Fruit fly (Drosophila melanogaster) whole organism, embryonic: ENCODE measurements around the gene Doc2.
A peak's percentile ranks its signal among the peaks of the same experiment; 100 is the strongest.

Source experiments
- Abd-B ChIP-seq: fragments of 200-800 bp; sonication (Bioruptor generic); optimal IDR thresholded peaks from 2 replicates; lab custom pipeline; 2018; ENCODE audit warnings: missing biosample characterization, mild to moderate bottlenecking, missing genetic modification characterization, moderate library complexity
- Awh ChIP-seq: fragments of 200-800 bp; sonication (Bioruptor generic); IDR thresholded peaks from 2 replicates; pipeline ENCODE4, ENCODE4 v1.3.6; 2022; ENCODE audit warnings: missing biosample characterization, missing genetic modification characterization
- CG11695 ChIP-seq: fragments of 200-800 bp; sonication (Bioruptor generic); IDR thresholded peaks from 3 replicates; pipeline ENCODE4 v1.3.6; 2022; ENCODE audit warnings: missing biosample characterization, missing genetic modification characterization
- CG12299 ChIP-seq: fragments of 200-800 bp; sonication (Bioruptor generic); optimal IDR thresholded peaks from 2 replicates; lab custom pipeline; 2018; ENCODE audit warnings: missing biosample characterization, mild to moderate bottlenecking, missing genetic modification characterization
- CG15011 ChIP-seq: fragments of 200-800 bp; sonication (Bioruptor generic); optimal IDR thresholded peaks from 3 replicates; lab custom pipeline; 2018; ENCODE audit warnings: missing biosample characterization, mild to moderate bottlenecking, missing genetic modification characterization
- CG17361 ChIP-seq: fragments of 200-800 bp; sonication (Bioruptor generic); IDR thresholded peaks from 3 replicates; pipeline ENCODE4 v1.3.6; 2022; ENCODE audit warnings: missing biosample characterization, missing genetic modification characterization
- CG1792 ChIP-seq: fragments of 200-800 bp; sonication (Bioruptor generic); optimal IDR thresholded peaks from 2 replicates; lab custom pipeline; 2016; ENCODE audit warnings: missing biosample characterization, missing genetic modification characterization
- CG18764 ChIP-seq: fragments of 200-800 bp; sonication (Bioruptor generic); optimal IDR thresholded peaks from 3 replicates; lab custom pipeline; 2016; ENCODE audit warnings: missing biosample characterization, missing genetic modification characterization
- CG2129 ChIP-seq: fragments of 200-800 bp; sonication (Bioruptor generic); IDR thresholded peaks from 2 replicates; pipeline ENCODE4 v1.3.6; 2022; ENCODE audit warnings: missing biosample characterization, missing genetic modification characterization; ENCODE audit not compliant: partially characterized antibody
- CG2199 ChIP-seq: fragments of 200-800 bp; sonication (Bioruptor generic); IDR thresholded peaks from 3 replicates; pipeline ENCODE4 v1.3.6; 2022; ENCODE audit warnings: missing biosample characterization, missing genetic modification characterization
- CG2889 ChIP-seq: fragments of 200-800 bp; sonication (Bioruptor generic); IDR thresholded peaks from 3 replicates; pipeline ENCODE4 v1.3.6; 2022; ENCODE audit warnings: missing biosample characterization, missing genetic modification characterization
- CG30431 ChIP-seq: fragments of 200-800 bp; sonication (Bioruptor generic); optimal IDR thresholded peaks from 2 replicates; lab custom pipeline; 2017; ENCODE audit warnings: missing biosample characterization, missing genetic modification characterization
- CG34224 ChIP-seq: fragments of 200-800 bp; sonication (Bioruptor generic); IDR thresholded peaks from 3 replicates; pipeline ENCODE4 v1.3.6; 2022; ENCODE audit warnings: missing biosample characterization, missing genetic modification characterization; ENCODE audit not compliant: partially characterized antibody
- CG6254 ChIP-seq: fragments of 200-800 bp; sonication (Bioruptor generic); optimal IDR thresholded peaks from 3 replicates; lab custom pipeline; 2017; ENCODE audit warnings: mild to moderate bottlenecking, missing biosample characterization, missing genetic modification reagents, missing genetic modification characterization
- CG6272 ChIP-seq: fragments of 200-800 bp; sonication (Bioruptor generic); IDR thresholded peaks from 2 replicates; pipeline ENCODE4 v1.3.6; 2022; ENCODE audit warnings: missing biosample characterization, missing genetic modification characterization
- CG6791 ChIP-seq: fragments of 200-800 bp; sonication (Bioruptor generic); IDR thresholded peaks from 3 replicates; pipeline ENCODE4 v1.3.6; 2022; ENCODE audit warnings: missing biosample characterization, missing genetic modification characterization; ENCODE audit not compliant: partially characterized antibody
- CG7839 ChIP-seq: fragments of 200-800 bp; sonication (Bioruptor generic); optimal IDR thresholded peaks from 3 replicates; lab custom pipeline; 2018; ENCODE audit warnings: missing biosample characterization, mild to moderate bottlenecking, missing genetic modification characterization, moderate library complexity
- CG9817 ChIP-seq: fragments of 200-800 bp; sonication (Bioruptor generic); optimal IDR thresholded peaks from 2 replicates; lab custom pipeline; 2018; ENCODE audit warnings: missing biosample characterization, mild to moderate bottlenecking, missing genetic modification characterization, moderate library complexity
- CrebB ChIP-seq: fragments of 200-800 bp; sonication (Bioruptor generic); optimal IDR thresholded peaks from 3 replicates; lab custom pipeline; 2018; ENCODE audit warnings: missing biosample characterization, mild to moderate bottlenecking, missing genetic modification characterization
- D ChIP-seq, 2 experiments: fragments of 200-800 bp in 1 of 2; fragments of >200 bp in 1 of 2; sonication (Bioruptor generic) in 1 of 2; optimal IDR thresholded peaks; 2 replicates in 1 of 2; 3 replicates in 1 of 2; lab custom pipeline; 2017; ENCODE audit warnings: mild to moderate bottlenecking in 1 of 2, missing biosample characterization in 1 of 2, missing genetic modification characterization in 1 of 2, missing genetic modification reagents in 1 of 2
- Dip3 ChIP-seq: fragments of 200-800 bp; sonication (Bioruptor generic); optimal IDR thresholded peaks from 3 replicates; lab custom pipeline; 2016; ENCODE audit warnings: missing biosample characterization, missing genetic modification characterization
- Kr ChIP-seq: fragments of 200-800 bp; sonication (Bioruptor generic); optimal IDR thresholded peaks from 2 replicates; lab custom pipeline; 2017; ENCODE audit warnings: missing biosample characterization, mild to moderate bottlenecking, missing genetic modification characterization
- MESR4 ChIP-seq: fragments of 200-800 bp; sonication (Bioruptor generic); optimal IDR thresholded peaks from 2 replicates; lab custom pipeline; 2018; ENCODE audit warnings: missing biosample characterization, mild to moderate bottlenecking, missing genetic modification characterization, moderate library complexity
- MTF-1 ChIP-seq: fragments of 200-800 bp; sonication (Bioruptor generic); optimal IDR thresholded peaks from 2 replicates; lab custom pipeline; 2018; ENCODE audit warnings: missing biosample characterization, mild to moderate bottlenecking, missing genetic modification characterization, borderline replicate concordance
- Nf-YB ChIP-seq: fragments of 200-800 bp; sonication (Bioruptor generic); optimal IDR thresholded peaks from 3 replicates; lab custom pipeline; 2019; ENCODE audit warnings: missing biosample characterization, mild to moderate bottlenecking, missing genetic modification characterization, moderate library complexity
- Opbp ChIP-seq: fragments of 200-800 bp; sonication (Bioruptor generic); IDR thresholded peaks from 3 replicates; pipeline ENCODE4 v1.3.6; 2022; ENCODE audit warnings: missing biosample characterization, missing genetic modification characterization; ENCODE audit not compliant: partially characterized antibody
- PHDP ChIP-seq: fragments of 200-800 bp; sonication (Bioruptor generic); optimal IDR thresholded peaks from 3 replicates; lab custom pipeline; 2018; ENCODE audit warnings: missing biosample characterization, mild to moderate bottlenecking, missing genetic modification characterization, moderate library complexity
- Scr ChIP-seq: fragments of 200-800 bp; sonication (Bioruptor generic); IDR thresholded peaks from 2 replicates; pipeline ENCODE4 v1.3.6; 2022; ENCODE audit warnings: missing biosample characterization, missing genetic modification characterization; ENCODE audit not compliant: partially characterized antibody
- Sin3A ChIP-seq: fragments of >200 bp; optimal IDR thresholded peaks from 2 replicates; lab custom pipeline; 2018
- Sox100B ChIP-seq: fragments of 200-800 bp; sonication (Bioruptor generic); optimal IDR thresholded peaks from 3 replicates; lab custom pipeline; 2018; ENCODE audit warnings: missing biosample characterization, mild to moderate bottlenecking, missing genetic modification characterization
- Stat92E ChIP-seq, 3 experiments: fragments of >200 bp in 2 of 3; fragments of 200-800 bp in 1 of 3; sonication (Bioruptor generic) in 1 of 3; optimal IDR thresholded peaks; 2 replicates each; lab custom pipeline; 2017 to 2019; ENCODE audit warnings: missing biosample characterization in 3 of 3, missing genetic modification characterization in 3 of 3, mild to moderate bottlenecking in 1 of 3, moderate library complexity in 1 of 3
- Vsx1 ChIP-seq: fragments of 200-800 bp; sonication (Bioruptor generic); optimal IDR thresholded peaks from 2 replicates; lab custom pipeline; 2017; ENCODE audit warnings: missing biosample characterization, mild to moderate bottlenecking, missing genetic modification characterization, missing genetic modification reagents
- gce ChIP-seq: fragments of 200-800 bp; sonication (Bioruptor generic); IDR thresholded peaks from 3 replicates; pipeline ENCODE4 v1.3.6; 2022; ENCODE audit warnings: missing biosample characterization, missing genetic modification characterization
- grn ChIP-seq: fragments of 200-800 bp; sonication (Bioruptor generic); optimal IDR thresholded peaks from 3 replicates; lab custom pipeline; 2017; ENCODE audit warnings: missing biosample characterization, missing genetic modification characterization
- gsb ChIP-seq: fragments of 200-800 bp; sonication (Bioruptor generic); IDR thresholded peaks from 2 replicates; pipeline ENCODE4 v1.3.6; 2022; ENCODE audit warnings: missing biosample characterization, missing genetic modification characterization
- hkb ChIP-seq, 2 experiments: fragments of 200-800 bp in 1 of 2; fragments of >200 bp in 1 of 2; sonication (Bioruptor generic) in 1 of 2; IDR thresholded peaks in 1 of 2; optimal IDR thresholded peaks in 1 of 2; 2 replicates each; pipeline versions ENCODE4 v1.3.6 to Lab custom; 2017 to 2022; ENCODE audit warnings: missing biosample characterization in 1 of 2, missing genetic modification characterization in 1 of 2
- insv ChIP-seq, 2 experiments: fragments of 200-800 bp; sonication (Bioruptor generic); optimal IDR thresholded peaks; 3 replicates each; lab custom pipeline; 2016 to 2018; ENCODE audit warnings: missing biosample characterization in 2 of 2, missing genetic modification characterization in 2 of 2
- lmd ChIP-seq: fragments of 200-800 bp; sonication (Bioruptor generic); IDR thresholded peaks from 2 replicates; pipeline ENCODE4 v1.3.6; 2022; ENCODE audit warnings: missing biosample characterization, missing genetic modification characterization
- lola ChIP-seq, 3 experiments: fragments of >200 bp in 2 of 3; fragments of 200-800 bp in 1 of 3; sonication (Bioruptor generic) in 1 of 3; optimal IDR thresholded peaks; 2 replicates each; lab custom pipeline; 2017 to 2019; ENCODE audit warnings: missing biosample characterization in 3 of 3, missing genetic modification characterization in 3 of 3, mild to moderate bottlenecking in 1 of 3, moderate library complexity in 1 of 3
- otp ChIP-seq: fragments of 200-800 bp; sonication (Bioruptor generic); IDR thresholded peaks from 3 replicates; pipeline ENCODE4, ENCODE4 v1.3.6; 2022; ENCODE audit warnings: missing biosample characterization, missing genetic modification characterization
- phol ChIP-seq: fragments of 200-800 bp; sonication (Bioruptor generic); optimal IDR thresholded peaks from 3 replicates; lab custom pipeline; 2018; ENCODE audit warnings: missing biosample characterization, mild to moderate bottlenecking, missing genetic modification characterization, moderate library complexity
- pnt ChIP-seq: fragments of 200-800 bp; sonication (Bioruptor generic); optimal IDR thresholded peaks from 3 replicates; lab custom pipeline; 2016; ENCODE audit warnings: missing biosample characterization, missing genetic modification characterization
- repo ChIP-seq: fragments of 200-800 bp; sonication (Bioruptor generic); optimal IDR thresholded peaks from 2 replicates; lab custom pipeline; 2016; ENCODE audit warnings: missing biosample characterization, missing genetic modification characterization
- ssp ChIP-seq: fragments of 200-800 bp; sonication (Bioruptor generic); IDR thresholded peaks from 2 replicates; pipeline ENCODE4 v1.3.6; 2022; ENCODE audit warnings: missing biosample characterization, missing genetic modification characterization
- ttk ChIP-seq: fragments of 200-800 bp; sonication (Bioruptor generic); IDR thresholded peaks from 2 replicates; pipeline ENCODE4 v2.1.2; 2022; ENCODE audit warnings: missing biosample characterization, missing genetic modification characterization
- twi ChIP-seq: fragments of 200-800 bp; optimal IDR thresholded peaks from 2 replicates; lab custom pipeline; 2019; ENCODE audit warnings: missing biosample characterization, mild to moderate bottlenecking, missing genetic modification characterization, moderate library complexity
- z ChIP-seq: fragments of 200-800 bp; sonication (Bioruptor generic); IDR thresholded peaks from 3 replicates; pipeline ENCODE4 v1.3.6; 2022; ENCODE audit warnings: missing biosample characterization, missing genetic modification characterization

Doc2 gene

dm6 chr3L:9042200-9042988, 23.3 kb upstream of the Doc2 start (continued):
- TF ChIP-seq otp (GFP tag; lab: Robert Waterston, UW): 0 out of 3 replicates have a peak, but pooled peaks have one; percentile 13
- peak; percentile 63; the same call in 2 of the 3 replicates for TF ChIP-seq CG17361
- peak in 1 of 3 experiments; percentile 68 for TF ChIP-seq lola (GFP tag; optimal IDR thresholded peaks at IDR 0.05; lab: Kevin White, UChicago)
- no peak for TF ChIP-seq Scr (GFP tag; lab: Robert Waterston, UW)
- TF ChIP-seq twi (tag; lab: Kevin White, UChicago): peak; percentile 48
- peak; percentile 25; the same call in 1 of the 2 replicates for TF ChIP-seq lmd
- TF ChIP-seq z (GFP tag; lab: Robert Waterston, UW): no peak
- no peak for TF ChIP-seq CG18764 (GFP tag; lab: Kevin White, UChicago)
- no peak for TF ChIP-seq Sin3A (lab: Kevin White, UChicago)
- peak; percentile 55 for TF ChIP-seq Sox100B (GFP tag; lab: Kevin White, UChicago)
- no peak for TF ChIP-seq CG12299 (tag; lab: Kevin White, UChicago)
- TF ChIP-seq CG2199: no peak
- no peak for TF ChIP-seq PHDP (tag; lab: Kevin White, UChicago)
- no peak for TF ChIP-seq ssp
- TF ChIP-seq Awh: peak; percentile 63
- no peak for TF ChIP-seq CG6791 (GFP tag; lab: Robert Waterston, UW)
- no peak for TF ChIP-seq CG2889 (GFP tag; lab: Robert Waterston, UW)
- no peak for TF ChIP-seq CG15011 (GFP tag; lab: Kevin White, UChicago)
- TF ChIP-seq CG6254: peak; percentile 58
- peak; percentile 29; the same call in 1 of the 3 replicates for TF ChIP-seq CG11695
- TF ChIP-seq insv (GFP tag; optimal IDR thresholded peaks at IDR 0.05; lab: Kevin White, UChicago): no peak
- no peak for TF ChIP-seq Vsx1
- peak; percentile 23 for TF ChIP-seq CG30431 (GFP tag; lab: Kevin White, UChicago)
- TF ChIP-seq MESR4 (GFP tag; lab: Kevin White, UChicago): no peak
- TF ChIP-seq gsb: no peak
- peak; percentile 55 for TF ChIP-seq Kr (GFP tag; lab: Kevin White, UChicago)
- TF ChIP-seq Opbp (GFP tag; lab: Robert Waterston, UW): no peak
- no peak for TF ChIP-seq CG34224 (GFP tag; lab: Robert Waterston, UW)
- no peak for TF ChIP-seq Abd-B (GFP tag; lab: Kevin White, UChicago)
- no peak for TF ChIP-seq CG9817 (tag; lab: Kevin White, UChicago)
- no peak for TF ChIP-seq Stat92E (GFP tag; optimal IDR thresholded peaks at IDR 0.05; lab: Kevin White, UChicago)
- no peak for TF ChIP-seq Nf-YB (GFP tag; lab: Kevin White, UChicago)
- no peak for TF ChIP-seq grn (GFP tag; lab: Kevin White, UChicago)
- no peak for TF ChIP-seq hkb (optimal IDR thresholded peaks at IDR 0.05; lab: Kevin White, UChicago)
- 0 out of 2 replicates have a peak, but pooled peaks have one; percentile 27 for TF ChIP-seq hkb (GFP tag; IDR thresholded peaks at IDR 0.05; lab: Robert Waterston, UW)
- peak; percentile 52 for TF ChIP-seq D (optimal IDR thresholded peaks at IDR 0.05; lab: Kevin White, UChicago)
- peak; percentile 62 for TF ChIP-seq D (GFP tag; optimal IDR thresholded peaks at IDR 0.05; lab: Kevin White, UChicago)
- TF ChIP-seq phol (tag; lab: Kevin White, UChicago): peak; percentile 69
- TF ChIP-seq CG2129 (GFP tag; lab: Robert Waterston, UW): no peak
- no peak for TF ChIP-seq Dip3 (GFP tag; lab: Kevin White, UChicago)
- TF ChIP-seq ttk (GFP tag; lab: Robert Waterston, UW): 0 out of 2 replicates have a peak, but pooled peaks have one; percentile 15
- no peak for TF ChIP-seq repo (GFP tag; lab: Kevin White, UChicago)
- TF ChIP-seq pnt: no peak
- no peak for TF ChIP-seq CG1792 (GFP tag; lab: Kevin White, UChicago)
- no peak for TF ChIP-seq MTF-1
- peak; percentile 59 for TF ChIP-seq CG7839 (tag; lab: Kevin White, UChicago)
- no peak; the same call in 1 of the 2 replicates for TF ChIP-seq CG6272 (GFP tag; lab: Robert Waterston, UW)
- TF ChIP-seq CrebB: no peak
- TF ChIP-seq gce (GFP tag; lab: Robert Waterston, UW): no peak
